Fruit fly (Drosophila melanogaster) whole organism, embryonic: ENCODE results near the gene foxo.

Source experiments
- CG11696 ChIP-seq: fragments of 200-800 bp; sonication (Bioruptor generic); IDR thresholded peaks from 2 replicates; pipeline ENCODE4 v1.3.6; 2022; ENCODE audit warnings: missing biosample characterization, missing genetic modification characterization
- slou ChIP-seq: fragments of 200-800 bp; sonication (Bioruptor generic); optimal IDR thresholded peaks from 3 replicates; lab custom pipeline; 2016; ENCODE audit warnings: missing biosample characterization, missing genetic modification characterization

DNA sequence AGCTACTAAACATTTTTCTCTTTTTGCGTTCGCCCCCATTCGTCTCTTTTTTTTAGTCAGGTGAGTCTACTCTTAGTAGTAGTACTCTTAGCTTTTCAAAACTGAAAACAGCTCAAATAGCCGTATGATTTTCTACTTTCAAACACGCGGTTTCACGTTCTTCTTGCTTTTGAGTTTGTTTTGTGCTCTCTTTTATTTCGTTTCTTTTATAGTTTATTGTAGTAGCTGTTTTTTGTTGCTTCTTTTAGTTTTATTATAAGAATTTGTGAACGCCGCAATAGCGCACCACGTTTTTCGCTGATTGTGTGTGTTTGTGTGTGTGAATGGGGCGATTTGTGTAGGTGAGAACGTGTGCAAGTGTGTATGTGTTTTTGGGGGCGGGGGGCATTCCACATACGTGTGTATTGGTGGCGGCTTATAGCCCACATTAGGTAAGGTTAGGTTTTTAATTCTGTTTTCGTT is 5.3 kb upstream of the foxo start:
- TF ChIP-seq slou (GFP tag; lab: Kevin White, UChicago) (no peak), CG11696 (GFP tag; lab: Robert Waterston, UW) (no peak)
